Fruit fly (Drosophila melanogaster): ENCODE results near the gene CG11854.

DNA sequence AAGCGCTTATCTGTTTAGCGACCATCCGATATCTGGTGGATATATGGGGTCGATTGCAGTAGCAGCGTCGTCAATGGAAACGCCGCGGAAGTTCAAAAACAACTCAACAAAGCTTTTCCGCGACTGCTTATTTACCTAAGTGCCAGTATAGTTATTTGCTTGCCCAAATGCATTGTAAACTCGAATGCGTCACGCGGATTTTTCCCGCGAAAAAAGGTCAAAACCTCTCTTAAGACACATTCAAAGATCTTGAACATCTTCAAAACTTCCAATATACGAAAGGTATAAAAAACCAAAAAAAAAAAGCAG lies 33.1 kb upstream of the CG11854 start:
- TF ChIP-seq CG8478 (optimal IDR thresholded peaks at IDR 0.05), result no peak
- TF ChIP-seq CTCF (optimal IDR thresholded peaks at IDR 0.05), result no peak
